Worm (Caenorhabditis elegans): ENCODE results near the gene drl-1.

- TF ChIP-seq unc-86 (tag; optimal IDR thresholded peaks at IDR 0.05) (no peak), unc-42 (tag; optimal IDR thresholded peaks at IDR 0.05) (no peak), ceh-31 (tag; optimal IDR thresholded peaks at IDR 0.05) (no peak), ama-1 (optimal IDR thresholded peaks at IDR 0.05) (no peak), pqm-1 (tag; optimal IDR thresholded peaks at IDR 0.05) (no peak), fkh-6 (tag; optimal IDR thresholded peaks at IDR 0.05) (no peak), ceh-22 (tag; optimal IDR thresholded peaks at IDR 0.05) (no peak), ahr-1 (tag; optimal IDR thresholded peaks at IDR 0.05) (no peak), nhr-11 (tag; optimal IDR thresholded peaks at IDR 0.05) (no peak), elt-2 (tag; optimal IDR thresholded peaks at IDR 0.05) (no peak)
These were observed 36.8 kb upstream of the drl-1 start, which contains the start of gene T21D12.14 for ce11 chrIV:288027-288426.
